Fruit fly (Drosophila melanogaster) whole organism, embryonic: Measurements from ENCODE around the gene Vps13D.

Source experiments
- Antp ChIP-seq: fragments of 200-800 bp; sonication (Bioruptor generic); optimal IDR thresholded peaks from 3 replicates; lab custom pipeline; 2016; ENCODE audit warnings: missing biosample characterization, missing genetic modification characterization
- CG10979 ChIP-seq: fragments of 200-800 bp; sonication (Bioruptor generic); optimal IDR thresholded peaks from 2 replicates; lab custom pipeline; 2018; ENCODE audit warnings: missing biosample characterization, mild to moderate bottlenecking, missing genetic modification characterization, moderate library complexity
- CG11085 ChIP-seq: fragments of 200-800 bp; sonication (Bioruptor generic); IDR thresholded peaks from 2 replicates; pipeline ENCODE4 v1.3.6; 2022; ENCODE audit warnings: missing biosample characterization, missing genetic modification characterization
- CG12236 ChIP-seq: fragments of 200-800 bp; sonication (Bioruptor generic); optimal IDR thresholded peaks from 2 replicates; lab custom pipeline; 2016; ENCODE audit warnings: missing biosample characterization, missing genetic modification characterization
- CG12299 ChIP-seq: fragments of 200-800 bp; sonication (Bioruptor generic); optimal IDR thresholded peaks from 2 replicates; lab custom pipeline; 2018; ENCODE audit warnings: missing biosample characterization, mild to moderate bottlenecking, missing genetic modification characterization
- CG1233 ChIP-seq: fragments of 200-800 bp; sonication (Bioruptor generic); optimal IDR thresholded peaks from 4 replicates; lab custom pipeline; 2018; ENCODE audit warnings: missing biosample characterization, mild to moderate bottlenecking, missing genetic modification characterization
- CG13894 ChIP-seq: fragments of 200-800 bp; sonication (Bioruptor generic); optimal IDR thresholded peaks from 3 replicates; lab custom pipeline; 2018; ENCODE audit warnings: missing biosample characterization, mild to moderate bottlenecking, missing genetic modification characterization, moderate library complexity
- CG1529 ChIP-seq: fragments of 200-800 bp; sonication (Bioruptor generic); optimal IDR thresholded peaks from 3 replicates; lab custom pipeline; 2018; ENCODE audit warnings: missing biosample characterization, missing genetic modification characterization
- CG1603 ChIP-seq: fragments of 200-800 bp; sonication (Bioruptor generic); optimal IDR thresholded peaks from 2 replicates; lab custom pipeline; 2019; ENCODE audit warnings: missing biosample characterization, mild to moderate bottlenecking, missing genetic modification characterization, moderate library complexity
- CG1647 ChIP-seq: fragments of 200-800 bp; sonication (Bioruptor generic); optimal IDR thresholded peaks from 3 replicates; lab custom pipeline; 2016; ENCODE audit warnings: missing biosample characterization, missing genetic modification characterization
- CG17385 ChIP-seq: fragments of 200-800 bp; sonication (Bioruptor generic); optimal IDR thresholded peaks from 3 replicates; lab custom pipeline; 2018; ENCODE audit warnings: missing biosample characterization, mild to moderate bottlenecking, missing genetic modification characterization
- CG17612 ChIP-seq: fragments of 200-800 bp; sonication (Bioruptor generic); IDR thresholded peaks from 2 replicates; pipeline ENCODE4 v1.3.6; 2022; ENCODE audit warnings: missing biosample characterization, missing genetic modification characterization
- CG18764 ChIP-seq: fragments of 200-800 bp; sonication (Bioruptor generic); optimal IDR thresholded peaks from 3 replicates; lab custom pipeline; 2016; ENCODE audit warnings: missing biosample characterization, missing genetic modification characterization
- CG33213 ChIP-seq: fragments of 200-800 bp; sonication (Bioruptor generic); optimal IDR thresholded peaks from 3 replicates; lab custom pipeline; 2016; ENCODE audit warnings: missing biosample characterization, missing genetic modification characterization
- CG4360 ChIP-seq: fragments of 200-800 bp; sonication (Bioruptor generic); IDR thresholded peaks from 2 replicates; pipeline ENCODE4 v1.3.6; 2022; ENCODE audit warnings: missing biosample characterization, missing genetic modification characterization
- CG4617 ChIP-seq: fragments of 200-800 bp; sonication (Bioruptor generic); optimal IDR thresholded peaks from 3 replicates; lab custom pipeline; 2016; ENCODE audit warnings: missing biosample characterization, missing genetic modification characterization, borderline replicate concordance
- CG5245 ChIP-seq: fragments of 200-800 bp; sonication (Bioruptor generic); optimal IDR thresholded peaks from 3 replicates; lab custom pipeline; 2016; ENCODE audit warnings: missing biosample characterization, missing genetic modification characterization
- CG6689 ChIP-seq: fragments of 200-800 bp; sonication (Bioruptor generic); IDR thresholded peaks from 2 replicates; pipeline ENCODE4 v1.3.6; 2022; ENCODE audit warnings: missing biosample characterization, missing genetic modification characterization
- CG7556 ChIP-seq: fragments of 200-800 bp; sonication (Bioruptor generic); optimal IDR thresholded peaks from 2 replicates; lab custom pipeline; 2017; ENCODE audit warnings: missing biosample characterization, mild to moderate bottlenecking, missing genetic modification characterization
- CG7928 ChIP-seq: fragments of 200-800 bp; sonication (Bioruptor generic); optimal IDR thresholded peaks from 2 replicates; lab custom pipeline; 2017; ENCODE audit warnings: missing biosample characterization, mild to moderate bottlenecking, missing genetic modification characterization
- CG8290 ChIP-seq, 3 experiments: fragments of 200-800 bp; sonication (Bioruptor generic); optimal IDR thresholded peaks; 2 replicates each; lab custom pipeline; 2016 to 2019; ENCODE audit warnings: missing biosample characterization in 3 of 3, missing genetic modification characterization in 3 of 3, mild to moderate bottlenecking in 2 of 3, moderate library complexity in 1 of 3
- CG8924 ChIP-seq: fragments of 200-800 bp; optimal IDR thresholded peaks from 3 replicates; lab custom pipeline; 2019; ENCODE audit warnings: missing biosample characterization, mild to moderate bottlenecking, missing genetic modification characterization, moderate library complexity
- CG9797 ChIP-seq: fragments of 200-800 bp; sonication (Bioruptor generic); optimal IDR thresholded peaks from 3 replicates; lab custom pipeline; 2018; ENCODE audit warnings: missing biosample characterization, mild to moderate bottlenecking, missing genetic modification characterization
- D ChIP-seq, 2 experiments: fragments of 200-800 bp in 1 of 2; fragments of >200 bp in 1 of 2; sonication (Bioruptor generic) in 1 of 2; optimal IDR thresholded peaks; 2 replicates in 1 of 2; 3 replicates in 1 of 2; lab custom pipeline; 2017; ENCODE audit warnings: mild to moderate bottlenecking in 1 of 2, missing biosample characterization in 1 of 2, missing genetic modification characterization in 1 of 2, missing genetic modification reagents in 1 of 2
- Doc2 ChIP-seq: fragments of 200-800 bp; sonication (Bioruptor generic); IDR thresholded peaks from 2 replicates; pipeline ENCODE4 v1.3.6; 2022; ENCODE audit warnings: missing biosample characterization, missing genetic modification characterization
- Dref ChIP-seq: fragments of 200-800 bp; sonication (Bioruptor generic); IDR thresholded peaks from 2 replicates; pipeline ENCODE4 v1.3.6; 2022; ENCODE audit warnings: missing biosample characterization, missing genetic modification characterization
- E2f1 ChIP-seq: fragments of 200-800 bp; sonication (Bioruptor generic); IDR thresholded peaks from 2 replicates; pipeline ENCODE4 v1.3.6; 2022; ENCODE audit warnings: missing biosample characterization, missing genetic modification characterization
- Elba2 ChIP-seq: fragments of 200-800 bp; sonication (Bioruptor generic); optimal IDR thresholded peaks from 3 replicates; lab custom pipeline; 2016; ENCODE audit warnings: missing biosample characterization, missing genetic modification characterization
- Ets97D ChIP-seq: fragments of 200-800 bp; sonication (Bioruptor generic); optimal IDR thresholded peaks from 3 replicates; lab custom pipeline; 2016; ENCODE audit warnings: missing biosample characterization, missing genetic modification characterization
- Fer1 ChIP-seq: fragments of 200-800 bp; sonication (Bioruptor generic); optimal IDR thresholded peaks from 2 replicates; lab custom pipeline; 2017; ENCODE audit warnings: missing biosample characterization, mild to moderate bottlenecking, missing genetic modification characterization
- Fer2 ChIP-seq: fragments of 200-800 bp; sonication (Bioruptor generic); optimal IDR thresholded peaks from 2 replicates; lab custom pipeline; 2018; ENCODE audit warnings: missing biosample characterization, mild to moderate bottlenecking, missing genetic modification characterization, moderate library complexity
- Gsc ChIP-seq: fragments of 200-800 bp; sonication (Bioruptor generic); IDR thresholded peaks from 2 replicates; pipeline ENCODE4 v1.3.6; 2022; ENCODE audit warnings: missing biosample characterization, missing genetic modification characterization
- H2.0 ChIP-seq: fragments of 200-800 bp; sonication (Bioruptor generic); IDR thresholded peaks from 2 replicates; pipeline ENCODE4 v1.3.6; 2022; ENCODE audit warnings: missing biosample characterization, missing genetic modification characterization
- Mes4 ChIP-seq: fragments of 200-800 bp; sonication (Bioruptor generic); optimal IDR thresholded peaks from 2 replicates; lab custom pipeline; 2016; ENCODE audit warnings: missing biosample characterization, missing genetic modification characterization
- Nf-YB ChIP-seq: fragments of 200-800 bp; sonication (Bioruptor generic); optimal IDR thresholded peaks from 3 replicates; lab custom pipeline; 2019; ENCODE audit warnings: missing biosample characterization, mild to moderate bottlenecking, missing genetic modification characterization, moderate library complexity
- Ravus ChIP-seq: fragments of 200-800 bp; sonication (Bioruptor generic); IDR thresholded peaks from 2 replicates; pipeline ENCODE4 v1.3.6; 2022; ENCODE audit warnings: missing biosample characterization, missing genetic modification characterization
- chm ChIP-seq: fragments of 200-800 bp; sonication (Bioruptor generic); IDR thresholded peaks from 2 replicates; pipeline ENCODE4 v1.3.6; 2022; ENCODE audit warnings: missing biosample characterization, missing genetic modification characterization
- chn ChIP-seq: fragments of 200-800 bp; sonication (Bioruptor generic); optimal IDR thresholded peaks from 2 replicates; lab custom pipeline; 2016; ENCODE audit warnings: missing biosample characterization, missing genetic modification characterization
- dpn ChIP-seq, 2 experiments: fragments of 200-800 bp; sonication (Bioruptor generic); optimal IDR thresholded peaks; 3 replicates each; lab custom pipeline; 2016; ENCODE audit warnings: missing biosample characterization in 2 of 2, missing genetic modification characterization in 2 of 2
- ems ChIP-seq: fragments of 200-800 bp; sonication (Bioruptor generic); optimal IDR thresholded peaks from 3 replicates; lab custom pipeline; 2016; ENCODE audit warnings: missing biosample characterization, missing genetic modification characterization
- inv ChIP-seq: fragments of 200-800 bp; sonication (Bioruptor generic); IDR thresholded peaks from 2 replicates; pipeline ENCODE4 v1.3.6; 2022; ENCODE audit warnings: missing biosample characterization, missing genetic modification characterization; ENCODE audit not compliant: partially characterized antibody
- knrl ChIP-seq: fragments of 200-800 bp; sonication (Bioruptor generic); IDR thresholded peaks from 3 replicates; pipeline ENCODE4 v1.3.6; 2022; ENCODE audit warnings: missing biosample characterization, missing genetic modification characterization; ENCODE audit not compliant: partially characterized antibody
- pho ChIP-seq: fragments of 200-800 bp; sonication (Bioruptor generic); optimal IDR thresholded peaks from 2 replicates; lab custom pipeline; 2016; ENCODE audit warnings: missing biosample characterization, missing genetic modification characterization
- toy ChIP-seq: fragments of 200-800 bp; sonication (Bioruptor generic); IDR thresholded peaks from 2 replicates; pipeline ENCODE4 v1.3.6; 2022; ENCODE audit warnings: missing biosample characterization, missing genetic modification characterization
- trem ChIP-seq: fragments of 200-800 bp; optimal IDR thresholded peaks from 3 replicates; lab custom pipeline; 2019; ENCODE audit warnings: missing biosample characterization, mild to moderate bottlenecking, missing genetic modification characterization, moderate library complexity
- ttk ChIP-seq: fragments of 200-800 bp; sonication (Bioruptor generic); IDR thresholded peaks from 2 replicates; pipeline ENCODE4 v2.1.2; 2022; ENCODE audit warnings: missing biosample characterization, missing genetic modification characterization
- usp ChIP-seq: fragments of >200 bp; optimal IDR thresholded peaks from 2 replicates; lab custom pipeline; 2017; ENCODE audit warnings: missing biosample characterization, missing genetic modification characterization
- vnd ChIP-seq: fragments of 200-800 bp; sonication (Bioruptor generic); IDR thresholded peaks from 3 replicates; pipeline ENCODE4 v1.3.6; 2022; ENCODE audit warnings: missing biosample characterization, missing genetic modification characterization; ENCODE audit not compliant: partially characterized antibody

Vps13D gene

dm6 chr3L:12749567-12750535 lies 5.0 kb upstream of the Vps13D start, which contains the start of the genes Klc and CG10984 (continued):
- TF ChIP-seq CG1233 (GFP tag; lab: Kevin White, UChicago) (peak; percentile 62), CG10979 (tag; lab: Kevin White, UChicago) (peak; percentile 47), Fer1 (GFP tag; lab: Kevin White, UChicago) (peak; percentile 70), CG5245 (GFP tag; lab: Kevin White, UChicago) (peak; percentile 12), CG7928 (GFP tag; lab: Kevin White, UChicago) (peak; percentile 19), inv (GFP tag; lab: Robert Waterston, UW) (no peak), CG4360 (GFP tag; lab: Robert Waterston, UW) (no peak), CG33213 (GFP tag; lab: Kevin White, UChicago) (peak; percentile 55), CG1529 (GFP tag; lab: Kevin White, UChicago) (no peak), CG6689 (no peak; the same call in 1 of the 2 replicates), ems (GFP tag; lab: Kevin White, UChicago) (peak; percentile 46), CG17612 (GFP tag; lab: Robert Waterston, UW) (no peak), CG11085 (GFP tag; lab: Robert Waterston, UW) (no peak), Nf-YB (GFP tag; lab: Kevin White, UChicago) (no peak), CG1647 (GFP tag; lab: Kevin White, UChicago) (peak; percentile 45), dpn (GFP tag; optimal IDR thresholded peaks at IDR 0.05; lab: Kevin White, UChicago) (peak; percentile 24 to 57), CG9797 (peak; percentile 80), Ets97D (GFP tag; lab: Kevin White, UChicago) (peak; percentile 14), chn (peak; percentile 74), E2f1 (GFP tag; lab: Robert Waterston, UW) (peak; percentile 72), CG18764 (GFP tag; lab: Kevin White, UChicago) (peak; percentile 4), knrl (0 out of 3 replicates have a peak, but pooled peaks have one; percentile 33), Mes4 (GFP tag; lab: Kevin White, UChicago) (peak; percentile 21), usp (GFP tag; lab: Kevin White, UChicago) (no peak), CG7556 (no peak), CG17385 (GFP tag; lab: Kevin White, UChicago) (peak; percentile 65), chm (GFP tag; lab: Robert Waterston, UW) (no peak; the same call in 1 of the 2 replicates), Antp (peak; percentile 66), H2.0 (peak; percentile 67), CG12236 (GFP tag; lab: Kevin White, UChicago) (peak; percentile 19), CG1603 (tag; lab: Kevin White, UChicago) (peak; percentile 51), D (optimal IDR thresholded peaks at IDR 0.05; lab: Kevin White, UChicago) (no peak), D (GFP tag; optimal IDR thresholded peaks at IDR 0.05; lab: Kevin White, UChicago) (peak; percentile 18), Dref (GFP tag; lab: Robert Waterston, UW) (no peak), ttk (GFP tag; lab: Robert Waterston, UW) (no peak; the same call in 1 of the 2 replicates), vnd (no peak), Fer2 (tag; lab: Kevin White, UChicago) (no peak), CG8290 (GFP tag; optimal IDR thresholded peaks at IDR 0.05; lab: Kevin White, UChicago) (no peak), CG8290 (tag; optimal IDR thresholded peaks at IDR 0.05; lab: Kevin White, UChicago) (no peak), trem (tag; lab: Kevin White, UChicago) (peak; percentile 33), CG4617 (GFP tag; lab: Kevin White, UChicago) (peak; percentile 84), CG8924 (tag; lab: Kevin White, UChicago) (peak; percentile 63), Elba2 (GFP tag; lab: Kevin White, UChicago) (peak; percentile 38), pho (GFP tag; lab: Kevin White, UChicago) (peak; percentile 50), Gsc (GFP tag; lab: Robert Waterston, UW) (no peak), CG12299 (tag; lab: Kevin White, UChicago) (peak; percentile 2), CG13894 (tag; lab: Kevin White, UChicago) (no peak), toy (GFP tag; lab: Robert Waterston, UW) (no peak), Doc2 (no peak), Ravus (GFP tag; lab: Robert Waterston, UW) (peak; percentile 8; the same call in 1 of the 2 replicates)
